Fruit fly (Drosophila melanogaster): Measurements from ENCODE around the gene CG6985.

dm6 chr3R:22753600-22753894 lies 12.6 kb downstream of the CG6985 start:
- TF ChIP-seq pan (optimal IDR thresholded peaks at IDR 0.05) (no peak), usp (GFP tag; optimal IDR thresholded peaks at IDR 0.05) (no peak), EcR (GFP tag; optimal IDR thresholded peaks at IDR 0.05) (no peak)
